Fruit fly (Drosophila melanogaster): ENCODE data around the gene CG18273.

Gene CG18273

dm6 chrX:523179-523851 is 35.9 kb upstream of the CG18273 start, which contains the start of gene elav (continued):
- TF ChIP-seq Doc3 (GFP tag; IDR thresholded peaks at IDR 0.05; ENCODE audit: partially characterized antibody) (0 out of 3 replicates have a peak, but pooled peaks have one; percentile 30), zfh2 (GFP tag; optimal IDR thresholded peaks at IDR 0.05) (peak; percentile 97), dmrt11E (tag; optimal IDR thresholded peaks at IDR 0.05) (peak; percentile 98), ftz-f1 (GFP tag; optimal IDR thresholded peaks at IDR 0.05) (peak; percentile 84), ap (GFP tag; IDR thresholded peaks at IDR 0.05) (peak; percentile 96), sna (GFP tag; IDR thresholded peaks at IDR 0.05; ENCODE audit: partially characterized antibody) (0 out of 2 replicates have a peak, but pooled peaks have one; percentile 21), CkIIα-i1 (GFP tag; IDR thresholded peaks at IDR 0.05) (peak; percentile 79), Atf3 (GFP tag; optimal IDR thresholded peaks at IDR 0.05) (peak; percentile 94), Fer3 (tag; optimal IDR thresholded peaks at IDR 0.05) (peak; percentile 98), al (GFP tag; IDR thresholded peaks at IDR 0.05) (peak; percentile 98), CG3163 (GFP tag; optimal IDR thresholded peaks at IDR 0.05) (peak; percentile 77), tup (GFP tag; optimal IDR thresholded peaks at IDR 0.05) (peak; percentile 92), CG11695 (GFP tag; IDR thresholded peaks at IDR 0.05) (peak; percentile 99), NK7.1 (GFP tag; optimal IDR thresholded peaks at IDR 0.05) (peak; percentile 94), lab (GFP tag; optimal IDR thresholded peaks at IDR 0.05) (peak; percentile 99), CG4730 (GFP tag; IDR thresholded peaks at IDR 0.05) (peak; percentile 97), sima (GFP tag; optimal IDR thresholded peaks at IDR 0.05) (peak; percentile 74), corto (GFP tag; optimal IDR thresholded peaks at IDR 0.05) (peak; percentile 94), fd64A (GFP tag; optimal IDR thresholded peaks at IDR 0.05) (peak; percentile 96), CG42726 (GFP tag; IDR thresholded peaks at IDR 0.05; ENCODE audit: partially characterized antibody) (no peak), vvl (GFP tag; IDR thresholded peaks at IDR 0.05) (peak; percentile 99), Ptx1 (GFP tag; IDR thresholded peaks at IDR 0.05) (peak; percentile 98), Nf-YA (GFP tag; IDR thresholded peaks at IDR 0.05) (peak; percentile 95), Bteb2 (GFP tag; optimal IDR thresholded peaks at IDR 0.05) (peak; percentile 95), CG6683 (GFP tag; optimal IDR thresholded peaks at IDR 0.05) (peak; percentile 98), bbx (GFP tag; IDR thresholded peaks at IDR 0.05; ENCODE audit: partially characterized antibody) (no peak), unpg (GFP tag; optimal IDR thresholded peaks at IDR 0.05) (peak; percentile 98), NFAT (GFP tag; IDR thresholded peaks at IDR 0.05) (peak; percentile 97), CG2712 (tag; optimal IDR thresholded peaks at IDR 0.05) (peak; percentile 99), HmgZ (tag; optimal IDR thresholded peaks at IDR 0.05) (peak; percentile 99), Sin3A (optimal IDR thresholded peaks at IDR 0.05) (no peak), nerfin-2 (GFP tag; IDR thresholded peaks at IDR 0.05; ENCODE audit: partially characterized antibody) (no peak), Oli (tag; optimal IDR thresholded peaks at IDR 0.05) (peak; percentile 99), CG10543 (GFP tag; optimal IDR thresholded peaks at IDR 0.05) (peak; percentile 100), BtbVII (GFP tag; optimal IDR thresholded peaks at IDR 0.05) (peak; percentile 99), pnt (GFP tag; optimal IDR thresholded peaks at IDR 0.05) (peak; percentile 97), CG12236 (GFP tag; optimal IDR thresholded peaks at IDR 0.05) (peak; percentile 92), CG14860 (GFP tag; IDR thresholded peaks at IDR 0.05; ENCODE audit: partially characterized antibody) (no peak), yki (optimal IDR thresholded peaks at IDR 0.05) (peak; percentile 72), HLH4C (GFP tag; IDR thresholded peaks at IDR 0.05; ENCODE audit: partially characterized antibody) (no peak), fd96Cb (tag; optimal IDR thresholded peaks at IDR 0.05) (peak; percentile 98), h (optimal IDR thresholded peaks at IDR 0.05) (no peak), eyg (GFP tag; optimal IDR thresholded peaks at IDR 0.05) (peak; percentile 91), CG10321 (GFP tag; IDR thresholded peaks at IDR 0.05) (peak; percentile 84), Gug (GFP tag; IDR thresholded peaks at IDR 0.05) (peak; percentile 97), Spps (tag; optimal IDR thresholded peaks at IDR 0.05) (peak; percentile 97), stwl (tag; optimal IDR thresholded peaks at IDR 0.05) (peak; percentile 57), CG8281 (tag; optimal IDR thresholded peaks at IDR 0.05) (peak; percentile 100), otp (GFP tag; IDR thresholded peaks at IDR 0.05) (peak; percentile 98), kay (GFP tag; optimal IDR thresholded peaks at IDR 0.05) (peak; percentile 95)

Data from whole organism, embryonic.